Fruit fly (Drosophila melanogaster) whole organism, embryonic: Measurements from ENCODE around the gene msps.

ENCODE experiments used
- Asciz ChIP-seq: fragments of 200-800 bp; sonication (Bioruptor generic); optimal IDR thresholded peaks from 2 replicates; lab custom pipeline; 2017; ENCODE audit warnings: missing biosample characterization, mild to moderate bottlenecking, missing genetic modification characterization, missing genetic modification reagents
- Blimp-1 ChIP-seq: fragments of 200-800 bp; sonication (Bioruptor generic); optimal IDR thresholded peaks from 3 replicates; lab custom pipeline; 2018; ENCODE audit warnings: missing biosample characterization, missing genetic modification characterization, mild to moderate bottlenecking, moderate library complexity, missing genetic modification reagents
- CG10565 ChIP-seq: fragments of 200-800 bp; sonication (Bioruptor generic); optimal IDR thresholded peaks from 3 replicates; lab custom pipeline; 2016; ENCODE audit warnings: missing biosample characterization, mild to moderate bottlenecking, missing genetic modification characterization
- CG12104 ChIP-seq: fragments of 200-800 bp; sonication (Bioruptor generic); optimal IDR thresholded peaks from 3 replicates; lab custom pipeline; 2016; ENCODE audit warnings: missing biosample characterization, missing genetic modification characterization
- CG13123 ChIP-seq: fragments of 200-800 bp; sonication (Bioruptor generic); optimal IDR thresholded peaks from 2 replicates; lab custom pipeline; 2016; ENCODE audit warnings: missing biosample characterization, missing genetic modification characterization
- CG13296 ChIP-seq: fragments of 200-800 bp; sonication (Bioruptor generic); optimal IDR thresholded peaks from 3 replicates; lab custom pipeline; 2018; ENCODE audit warnings: missing biosample characterization, mild to moderate bottlenecking, missing genetic modification characterization
- CG13624 ChIP-seq: fragments of 200-800 bp; sonication (Bioruptor generic); optimal IDR thresholded peaks from 2 replicates; lab custom pipeline; 2016; ENCODE audit warnings: missing biosample characterization, missing genetic modification characterization
- CG13775 ChIP-seq: fragments of 200-800 bp; sonication (Bioruptor generic); optimal IDR thresholded peaks from 3 replicates; lab custom pipeline; 2017; ENCODE audit warnings: missing biosample characterization, mild to moderate bottlenecking, missing genetic modification characterization
- CG18476 ChIP-seq: fragments of 200-800 bp; sonication (Bioruptor generic); optimal IDR thresholded peaks from 2 replicates; lab custom pipeline; 2016; ENCODE audit warnings: missing biosample characterization, mild to moderate bottlenecking, missing genetic modification characterization
- CG31388 ChIP-seq: fragments of 200-800 bp; sonication (Bioruptor generic); optimal IDR thresholded peaks from 2 replicates; lab custom pipeline; 2016; ENCODE audit warnings: missing biosample characterization, missing genetic modification characterization
- CG32772 ChIP-seq: fragments of 200-800 bp; sonication (Bioruptor generic); IDR thresholded peaks from 2 replicates; pipeline ENCODE4 v1.3.6; 2022; ENCODE audit warnings: missing biosample characterization, missing genetic modification characterization
- CG3847 ChIP-seq: fragments of 200-800 bp; sonication (Bioruptor generic); IDR thresholded peaks from 2 replicates; pipeline ENCODE4 v1.3.6; 2022; ENCODE audit warnings: missing biosample characterization, missing genetic modification characterization
- CG42726 ChIP-seq: fragments of 200-800 bp; sonication (Bioruptor generic); IDR thresholded peaks from 2 replicates; pipeline ENCODE4 v1.3.6; 2022; ENCODE audit warnings: missing biosample characterization, missing genetic modification characterization; ENCODE audit not compliant: partially characterized antibody
- CG4820 ChIP-seq: fragments of 200-800 bp; sonication (Bioruptor generic); optimal IDR thresholded peaks from 3 replicates; lab custom pipeline; 2016; ENCODE audit warnings: missing biosample characterization, missing genetic modification characterization
- CG7271 ChIP-seq: fragments of 200-800 bp; sonication (Bioruptor generic); optimal IDR thresholded peaks from 2 replicates; lab custom pipeline; 2018; ENCODE audit warnings: missing biosample characterization, mild to moderate bottlenecking, missing genetic modification characterization, moderate library complexity
- CG7556 ChIP-seq: fragments of 200-800 bp; sonication (Bioruptor generic); optimal IDR thresholded peaks from 2 replicates; lab custom pipeline; 2017; ENCODE audit warnings: missing biosample characterization, mild to moderate bottlenecking, missing genetic modification characterization
- CG9727 ChIP-seq: fragments of 200-800 bp; sonication (Bioruptor generic); optimal IDR thresholded peaks from 3 replicates; lab custom pipeline; 2017; ENCODE audit warnings: missing biosample characterization, mild to moderate bottlenecking, missing genetic modification characterization
- CG9876 ChIP-seq: fragments of 200-800 bp; sonication (Bioruptor generic); optimal IDR thresholded peaks from 2 replicates; lab custom pipeline; 2016; ENCODE audit warnings: missing biosample characterization, missing genetic modification characterization
- Dfd ChIP-seq, 2 experiments: fragments of >200 bp; optimal IDR thresholded peaks; 2 replicates each; lab custom pipeline; 2017; ENCODE audit warnings: missing biosample characterization in 2 of 2, missing genetic modification characterization in 2 of 2
- HmgZ ChIP-seq: fragments of 200-800 bp; sonication (Bioruptor generic); optimal IDR thresholded peaks from 2 replicates; lab custom pipeline; 2018; ENCODE audit warnings: missing biosample characterization, mild to moderate bottlenecking, missing genetic modification characterization
- Hsf ChIP-seq: fragments of 200-800 bp; sonication (Bioruptor generic); optimal IDR thresholded peaks from 3 replicates; lab custom pipeline; 2016; ENCODE audit warnings: missing biosample characterization, missing genetic modification characterization
- MTF-1 ChIP-seq: fragments of 200-800 bp; sonication (Bioruptor generic); optimal IDR thresholded peaks from 2 replicates; lab custom pipeline; 2018; ENCODE audit warnings: missing biosample characterization, mild to moderate bottlenecking, missing genetic modification characterization, borderline replicate concordance
- Mad ChIP-seq: fragments of 200-800 bp; sonication (Bioruptor generic); optimal IDR thresholded peaks from 2 replicates; lab custom pipeline; 2016; ENCODE audit warnings: missing biosample characterization, missing genetic modification characterization
- Opbp ChIP-seq: fragments of 200-800 bp; sonication (Bioruptor generic); IDR thresholded peaks from 3 replicates; pipeline ENCODE4 v1.3.6; 2022; ENCODE audit warnings: missing biosample characterization, missing genetic modification characterization; ENCODE audit not compliant: partially characterized antibody
- Ssrp ChIP-seq: fragments of 200-800 bp; sonication (Bioruptor generic); optimal IDR thresholded peaks from 2 replicates; lab custom pipeline; 2018; ENCODE audit warnings: missing biosample characterization, mild to moderate bottlenecking, missing genetic modification characterization, moderate library complexity
- ab ChIP-seq: fragments of 200-800 bp; sonication (Bioruptor generic); optimal IDR thresholded peaks from 2 replicates; lab custom pipeline; 2016; ENCODE audit warnings: missing biosample characterization, missing genetic modification characterization
- al ChIP-seq: fragments of 200-800 bp; sonication (Bioruptor generic); IDR thresholded peaks from 2 replicates; pipeline ENCODE4 v1.3.6; 2022; ENCODE audit warnings: missing biosample characterization, missing genetic modification characterization
- cg ChIP-seq: fragments of 200-800 bp; sonication (Bioruptor generic); optimal IDR thresholded peaks from 3 replicates; lab custom pipeline; 2019; ENCODE audit warnings: missing biosample characterization, mild to moderate bottlenecking, missing genetic modification characterization, moderate library complexity
- chif ChIP-seq, 2 experiments: fragments of 200-800 bp; sonication (Bioruptor generic); optimal IDR thresholded peaks; 3 replicates each; lab custom pipeline; 2016; ENCODE audit warnings: missing biosample characterization in 2 of 2, missing genetic modification characterization in 2 of 2
- ems ChIP-seq: fragments of 200-800 bp; sonication (Bioruptor generic); optimal IDR thresholded peaks from 3 replicates; lab custom pipeline; 2016; ENCODE audit warnings: missing biosample characterization, missing genetic modification characterization
- en ChIP-seq: fragments of 200-800 bp; sonication (Bioruptor generic); optimal IDR thresholded peaks from 2 replicates; lab custom pipeline; 2016; ENCODE audit warnings: missing biosample characterization, missing genetic modification characterization
- eyg ChIP-seq: fragments of 200-800 bp; sonication (Bioruptor generic); optimal IDR thresholded peaks from 3 replicates; lab custom pipeline; 2016; ENCODE audit warnings: missing biosample characterization, missing genetic modification characterization
- fd64A ChIP-seq: fragments of 200-800 bp; sonication (Bioruptor generic); optimal IDR thresholded peaks from 3 replicates; lab custom pipeline; 2018; ENCODE audit warnings: missing biosample characterization, mild to moderate bottlenecking, missing genetic modification characterization
- gcm ChIP-seq: fragments of 200-800 bp; sonication (Bioruptor generic); optimal IDR thresholded peaks from 2 replicates; lab custom pipeline; 2019; ENCODE audit warnings: missing biosample characterization, mild to moderate bottlenecking, missing genetic modification characterization, moderate library complexity
- her ChIP-seq: fragments of 200-800 bp; sonication (Bioruptor generic); optimal IDR thresholded peaks from 2 replicates; lab custom pipeline; 2016; ENCODE audit warnings: missing biosample characterization, missing genetic modification characterization
- ind ChIP-seq: fragments of 200-800 bp; sonication (Bioruptor generic); optimal IDR thresholded peaks from 3 replicates; lab custom pipeline; 2016; ENCODE audit warnings: missing biosample characterization, missing genetic modification characterization
- kay ChIP-seq: fragments of 200-800 bp; sonication (Bioruptor generic); optimal IDR thresholded peaks from 2 replicates; lab custom pipeline; 2016; ENCODE audit warnings: missing biosample characterization, missing genetic modification characterization
- kni ChIP-seq: fragments of 200-800 bp; sonication (Bioruptor generic); optimal IDR thresholded peaks from 3 replicates; lab custom pipeline; 2017; ENCODE audit warnings: mild to moderate bottlenecking, missing biosample characterization, missing genetic modification reagents, missing genetic modification characterization
- lola ChIP-seq, 3 experiments: fragments of >200 bp in 2 of 3; fragments of 200-800 bp in 1 of 3; sonication (Bioruptor generic) in 1 of 3; optimal IDR thresholded peaks; 2 replicates each; lab custom pipeline; 2017 to 2019; ENCODE audit warnings: missing biosample characterization in 3 of 3, missing genetic modification characterization in 3 of 3, mild to moderate bottlenecking in 1 of 3, moderate library complexity in 1 of 3
- mam ChIP-seq: fragments of 200-800 bp; sonication (Bioruptor generic); optimal IDR thresholded peaks from 3 replicates; lab custom pipeline; 2016; ENCODE audit warnings: missing biosample characterization, missing genetic modification characterization
- schlank ChIP-seq: fragments of 200-800 bp; sonication (Bioruptor generic); optimal IDR thresholded peaks from 2 replicates; lab custom pipeline; 2018; ENCODE audit warnings: missing biosample characterization, mild to moderate bottlenecking, missing genetic modification characterization
- sisA ChIP-seq: fragments of 200-800 bp; sonication (Bioruptor generic); IDR thresholded peaks from 2 replicates; pipeline ENCODE4 v1.3.6; 2022; ENCODE audit warnings: missing biosample characterization, missing genetic modification characterization
- tap ChIP-seq: fragments of 200-800 bp; optimal IDR thresholded peaks from 3 replicates; lab custom pipeline; 2019; ENCODE audit warnings: missing biosample characterization, mild to moderate bottlenecking, missing genetic modification characterization, moderate library complexity
- vvl ChIP-seq: fragments of 200-800 bp; sonication (Bioruptor generic); IDR thresholded peaks from 2 replicates; pipeline ENCODE4 v1.3.6; 2022; ENCODE audit warnings: missing biosample characterization, missing genetic modification characterization

msps gene

DNA sequence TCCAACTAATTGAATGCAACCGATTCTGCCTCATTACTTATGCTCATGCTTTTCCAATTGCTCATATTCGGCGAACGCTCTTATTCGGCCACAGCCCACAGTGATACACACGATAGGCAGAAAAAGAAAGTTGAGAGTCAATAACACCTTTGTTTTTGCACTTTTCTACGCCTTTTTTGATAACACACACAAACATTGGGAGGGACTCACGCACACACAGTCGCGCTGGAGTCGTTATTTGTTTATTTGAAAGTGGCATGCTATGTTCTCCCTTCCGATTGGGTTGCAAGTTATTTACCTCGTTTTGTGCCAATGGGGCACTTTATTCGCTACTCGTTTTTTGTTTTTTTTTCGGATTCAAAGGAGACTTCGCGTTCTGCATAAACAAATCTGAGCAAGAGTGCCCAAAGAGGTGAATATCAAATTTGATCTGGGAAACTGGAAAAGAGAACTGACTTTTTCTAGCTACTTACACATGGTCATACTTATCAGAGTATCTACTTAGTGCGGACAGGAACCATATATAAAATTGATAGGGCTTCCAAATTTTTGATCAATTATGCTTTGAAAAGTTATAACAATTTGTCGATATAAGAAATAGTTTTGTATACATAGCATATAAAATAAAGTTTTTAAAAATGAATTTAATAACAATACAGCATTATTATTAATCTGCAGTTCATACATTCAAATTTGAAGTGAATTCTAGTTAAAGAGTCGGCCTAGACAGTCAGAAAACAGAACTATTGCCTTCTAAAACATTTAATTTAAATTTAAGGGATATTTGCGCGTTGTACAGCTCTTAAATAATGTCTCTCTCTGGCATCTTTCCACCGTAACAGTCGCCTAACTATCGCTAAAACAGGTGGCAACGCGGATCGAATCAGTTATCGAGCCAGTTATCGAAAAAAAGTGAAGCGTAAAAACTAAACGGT is 48.0 kb downstream of the msps start, which contains the start of the genes Mhcl and Akt (continued):
- TF ChIP-seq cg (GFP tag; lab: Kevin White, UChicago) (peak; percentile 68), ab (GFP tag; lab: Kevin White, UChicago) (no peak)

DNA sequence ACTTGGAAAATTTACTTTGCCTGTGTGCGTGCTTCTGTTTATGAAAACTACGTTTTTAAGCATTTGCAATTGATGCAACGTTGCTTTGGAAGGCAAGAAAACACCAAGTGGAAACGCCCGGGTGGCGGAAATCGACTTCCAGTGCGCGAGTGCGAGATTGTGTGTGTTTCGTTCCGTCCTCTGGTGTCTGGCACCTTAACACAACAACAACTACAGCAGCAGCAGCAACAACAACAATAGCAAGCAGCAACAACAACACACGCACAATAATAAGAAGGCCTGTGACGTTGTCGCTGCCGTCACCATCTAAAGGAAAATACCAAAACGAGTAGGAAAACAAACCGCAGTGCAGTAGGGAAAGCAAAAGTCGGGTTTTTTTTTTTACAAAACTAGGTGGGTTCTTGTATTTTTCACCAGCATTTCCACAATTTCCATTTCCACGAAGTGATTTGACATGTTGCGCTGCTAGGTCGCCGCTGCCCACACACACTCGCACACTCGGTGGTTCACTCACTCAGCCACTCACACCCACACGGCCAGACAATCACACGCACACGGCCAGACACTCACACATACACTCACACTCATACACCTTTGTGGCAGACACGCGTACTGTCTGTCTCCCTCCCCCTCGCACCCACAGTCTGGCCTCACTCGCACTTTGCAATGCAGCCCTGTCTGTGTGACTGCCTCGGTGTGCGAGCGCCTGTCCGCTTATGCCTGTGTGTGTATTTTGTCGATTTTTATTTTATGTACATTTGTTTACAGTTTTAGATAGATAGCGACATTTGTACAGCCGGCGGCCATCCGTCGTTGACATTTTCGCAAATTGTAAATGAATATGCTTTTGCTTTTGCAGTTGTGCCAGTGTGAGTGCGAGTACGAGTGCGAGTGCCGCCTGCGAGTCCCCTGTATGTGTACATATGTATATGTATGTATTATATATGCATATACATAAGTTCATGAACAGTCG is 49.0 kb downstream of the msps start:
- no peak for TF ChIP-seq CG18476 (GFP tag; lab: Kevin White, UChicago)
- TF ChIP-seq eyg (GFP tag; lab: Kevin White, UChicago), result no peak
- TF ChIP-seq CG31388 (GFP tag; lab: Kevin White, UChicago), result no peak
- TF ChIP-seq CG42726 (GFP tag; lab: Robert Waterston, UW), result peak; percentile 41; the same call in 1 of the 2 replicates
- no peak for TF ChIP-seq CG7271 (tag; lab: Kevin White, UChicago)
- no peak for TF ChIP-seq Ssrp
- no peak for TF ChIP-seq CG13296
- peak; percentile 72; the same call in 1 of the 2 replicates for TF ChIP-seq vvl (GFP tag; lab: Robert Waterston, UW)
- peak; percentile 4 for TF ChIP-seq ems (GFP tag; lab: Kevin White, UChicago)
- TF ChIP-seq mam (GFP tag; lab: Kevin White, UChicago), result peak; percentile 29
- TF ChIP-seq her, result peak; percentile 10
- TF ChIP-seq CG7556 (GFP tag; lab: Kevin White, UChicago), result no peak
- TF ChIP-seq kni (GFP tag; lab: Kevin White, UChicago), result peak; percentile 80
- TF ChIP-seq ind (GFP tag; lab: Kevin White, UChicago), result no peak
- TF ChIP-seq CG32772 (GFP tag; lab: Robert Waterston, UW), result no peak
- TF ChIP-seq Mad (GFP tag; lab: Kevin White, UChicago), result no peak
- no peak for TF ChIP-seq CG12104 (GFP tag; lab: Kevin White, UChicago)
- no peak for TF ChIP-seq CG9876 (GFP tag; lab: Kevin White, UChicago)
- no peak for TF ChIP-seq CG13775 (GFP tag; lab: Kevin White, UChicago)
- no peak for TF ChIP-seq CG3847
- TF ChIP-seq lola (GFP tag; optimal IDR thresholded peaks at IDR 0.05; lab: Kevin White, UChicago), result peak in 2 of 3 experiments; percentile 13 to 90
- TF ChIP-seq chif (GFP tag; optimal IDR thresholded peaks at IDR 0.05; lab: Kevin White, UChicago), result peak in 1 of 2 experiments; percentile 7
- no peak for TF ChIP-seq CG9727 (GFP tag; lab: Kevin White, UChicago)
- no peak for TF ChIP-seq en (GFP tag; lab: Kevin White, UChicago)
- TF ChIP-seq CG13624 (GFP tag; lab: Kevin White, UChicago), result peak; percentile 2
- no peak for TF ChIP-seq CG13123 (GFP tag; lab: Kevin White, UChicago)
- TF ChIP-seq Asciz (GFP tag; lab: Kevin White, UChicago), result no peak
- no peak for TF ChIP-seq MTF-1
- no peak for TF ChIP-seq CG10565 (GFP tag; lab: Kevin White, UChicago)
- no peak for TF ChIP-seq Hsf
- TF ChIP-seq sisA (GFP tag; lab: Robert Waterston, UW), result no peak
- no peak for TF ChIP-seq gcm (GFP tag; lab: Kevin White, UChicago)
- no peak for TF ChIP-seq al (GFP tag; lab: Robert Waterston, UW)
- TF ChIP-seq CG4820 (GFP tag; lab: Kevin White, UChicago), result no peak
- TF ChIP-seq tap, result no peak
- TF ChIP-seq fd64A, result peak; percentile 4
- peak; percentile 57; the same call in 1 of the 3 replicates for TF ChIP-seq Opbp (GFP tag; lab: Robert Waterston, UW)
- TF ChIP-seq Dfd (GFP tag; optimal IDR thresholded peaks at IDR 0.05; lab: Kevin White, UChicago), result peak in 1 of 2 experiments; percentile 63
- peak; percentile 64 for TF ChIP-seq HmgZ (tag; lab: Kevin White, UChicago)
- TF ChIP-seq Blimp-1, result no peak
- no peak for TF ChIP-seq kay (GFP tag; lab: Kevin White, UChicago)
- no peak for TF ChIP-seq schlank (tag; lab: Kevin White, UChicago)
